Worm (Caenorhabditis elegans) whole organism, midembryonic: Measurements from ENCODE around the gene sas-6.

Experiments used
- T22C8.4 ChIP-seq: fragments of 200-800 bp; sonication (Bioruptor generic); IDR thresholded peaks from 2 replicates; pipeline ENCODE4 v1.3.6; 2022; ENCODE audit warnings: missing genetic modification characterization, missing compliant biosample characterization
- cog-1 ChIP-seq: sonication (generic microtip); optimal IDR thresholded peaks from 2 replicates; lab custom pipeline; 2016; ENCODE audit warnings: missing genetic modification characterization, missing compliant biosample characterization
- flt-1 ChIP-seq: fragments of 200-800 bp; sonication (Bioruptor generic); IDR thresholded peaks from 2 replicates; pipeline ENCODE4 v1.3.6; 2022; ENCODE audit warnings: missing genetic modification characterization, missing compliant biosample characterization
- ref-1 ChIP-seq: fragments of 200-800 bp; sonication (Bioruptor generic); conservative IDR thresholded peaks from 2 replicates; pipeline ENCODE4 v1.3.6; 2022; ENCODE audit warnings: missing genetic modification reagents, missing genetic modification characterization, missing compliant biosample characterization

- TF ChIP-seq flt-1 (GFP tag; lab: Robert Waterston, UW) = no peak
- TF ChIP-seq ref-1 = no peak
- TF ChIP-seq T22C8.4 (GFP tag; lab: Robert Waterston, UW) = no peak
- TF ChIP-seq cog-1 (tag; lab: Kevin White, UChicago) = no peak
Observed at ce11 chrIV:13776745-13777144, 11.8 kb downstream of the sas-6 start.
